Worm (Caenorhabditis elegans): Measurements from ENCODE around the gene F54E7.9.

- TF ChIP-seq ama-1 (optimal IDR thresholded peaks at IDR 0.05): no peak
- no peak for TF ChIP-seq che-1 (tag; optimal IDR thresholded peaks at IDR 0.05)
Observed at ce11 chrIII:5663521-5663920, 14.2 kb downstream of the F54E7.9 start.

Data from whole organism, late embryonic.